Worm (Caenorhabditis elegans): ENCODE measurements around the gene flp-7.

- TF ChIP-seq unc-62 (GFP tag; optimal IDR thresholded peaks at IDR 0.05) (no peak), ceh-39 (tag; optimal IDR thresholded peaks at IDR 0.05) (no peak), drap-1 (GFP tag; optimal IDR thresholded peaks at IDR 0.05) (no peak), elt-3 (tag; optimal IDR thresholded peaks at IDR 0.05) (no peak), ztf-11 (tag; optimal IDR thresholded peaks at IDR 0.05) (no peak), nhr-12 (tag; optimal IDR thresholded peaks at IDR 0.05) (no peak), sem-2 (GFP tag; optimal IDR thresholded peaks at IDR 0.05) (no peak), nhr-237 (tag; optimal IDR thresholded peaks at IDR 0.05) (no peak), unc-39 (tag; optimal IDR thresholded peaks at IDR 0.05) (no peak)
Observed at ce11 chrX:5847268-5847667, 38.4 kb upstream of the flp-7 start.
